Worm (Caenorhabditis elegans) whole organism, L3 larva: ENCODE measurements around the gene nhr-188.

Experiments used
- ZK546.5 ChIP-seq: sonication (generic microtip); optimal IDR thresholded peaks from 2 replicates; lab custom pipeline; 2017; ENCODE audit warnings: missing biosample characterization, missing genetic modification characterization
- ama-1 ChIP-seq: fragments of 150-350 bp; optimal IDR thresholded peaks from 2 replicates; lab custom pipeline; 2018
- ceh-16 ChIP-seq: sonication (generic microtip); optimal IDR thresholded peaks from 2 replicates; lab custom pipeline; 2017; ENCODE audit warnings: missing biosample characterization, missing genetic modification characterization
- ceh-82 ChIP-seq: fragments of 150-350 bp; optimal IDR thresholded peaks from 2 replicates; lab custom pipeline; 2014; ENCODE audit warnings: missing biosample characterization, missing genetic modification characterization
- ceh-9 ChIP-seq: sonication (generic microtip); optimal IDR thresholded peaks from 2 replicates; lab custom pipeline; 2018; ENCODE audit warnings: missing biosample characterization, missing genetic modification characterization
- egl-5 ChIP-seq: fragments of 150-350 bp; optimal IDR thresholded peaks from 2 replicates; lab custom pipeline; 2017; ENCODE audit warnings: missing biosample characterization, missing genetic modification reagents, missing genetic modification characterization, inconsistent platforms
- elt-1 ChIP-seq: fragments of 150-350 bp; optimal IDR thresholded peaks from 2 replicates; lab custom pipeline; 2014; ENCODE audit warnings: missing biosample characterization, missing genetic modification characterization
- elt-2 ChIP-seq: sonication (generic microtip); optimal IDR thresholded peaks from 2 replicates; lab custom pipeline; 2016; ENCODE audit warnings: missing genetic modification reagents, mild to moderate bottlenecking, missing genetic modification characterization, missing compliant biosample characterization
- eor-1 ChIP-seq, 2 experiments: fragments of 150-350 bp; optimal IDR thresholded peaks; 2 replicates each; lab custom pipeline; 2014 to 2018; ENCODE audit warnings: missing biosample characterization in 2 of 2, missing genetic modification characterization in 2 of 2
- fkh-10 ChIP-seq: sonication (generic microtip); optimal IDR thresholded peaks from 2 replicates; lab custom pipeline; 2017; ENCODE audit warnings: missing biosample characterization, missing genetic modification reagents, missing genetic modification characterization
- hmg-11 ChIP-seq: sonication (generic microtip); optimal IDR thresholded peaks from 2 replicates; lab custom pipeline; 2016; ENCODE audit warnings: missing genetic modification characterization, missing compliant biosample characterization
- jun-1 ChIP-seq: fragments of 150-350 bp; optimal IDR thresholded peaks from 2 replicates; lab custom pipeline; 2014; ENCODE audit warnings: missing biosample characterization, missing genetic modification reagents, missing genetic modification characterization
- lin-15B ChIP-seq: fragments of 150-350 bp; optimal IDR thresholded peaks from 2 replicates; lab custom pipeline; 2014; ENCODE audit warnings: missing biosample characterization, missing genetic modification characterization
- lsy-12 ChIP-seq: sonication (generic microtip); optimal IDR thresholded peaks from 2 replicates; lab custom pipeline; 2016; ENCODE audit warnings: mild to moderate bottlenecking, missing genetic modification characterization, missing compliant biosample characterization
- mdl-1 ChIP-seq: fragments of 150-350 bp; optimal IDR thresholded peaks from 2 replicates; lab custom pipeline; 2014; ENCODE audit warnings: missing biosample characterization, missing genetic modification characterization
- mml-1 ChIP-seq: fragments of 150-350 bp; sonication (generic microtip); optimal IDR thresholded peaks from 3 replicates; lab custom pipeline; 2014; ENCODE audit warnings: missing biosample characterization, missing genetic modification characterization
- nfya-1 ChIP-seq: sonication (generic microtip); optimal IDR thresholded peaks from 2 replicates; lab custom pipeline; 2017; ENCODE audit warnings: missing genetic modification characterization, mild to moderate bottlenecking, missing compliant biosample characterization, antibody characterized with exemption, moderate library complexity; ENCODE audit not compliant: insufficient read depth
- nhr-11 ChIP-seq: fragments of 150-350 bp; optimal IDR thresholded peaks from 2 replicates; lab custom pipeline; 2014; ENCODE audit warnings: missing biosample characterization, missing genetic modification characterization
- nhr-23 ChIP-seq: fragments of 150-350 bp; optimal IDR thresholded peaks from 2 replicates; lab custom pipeline; 2014; ENCODE audit warnings: missing biosample characterization, missing genetic modification reagents, missing genetic modification characterization
- nhr-237 ChIP-seq: fragments of 150-350 bp; optimal IDR thresholded peaks from 2 replicates; lab custom pipeline; 2014; ENCODE audit warnings: missing biosample characterization, missing genetic modification characterization
- nhr-28 ChIP-seq: fragments of 150-350 bp; optimal IDR thresholded peaks from 2 replicates; lab custom pipeline; 2014; ENCODE audit warnings: missing biosample characterization, missing genetic modification characterization
- nhr-67 ChIP-seq: fragments of 150-350 bp; optimal IDR thresholded peaks from 2 replicates; lab custom pipeline; 2014; ENCODE audit warnings: missing biosample characterization, missing genetic modification characterization
- nhr-77 ChIP-seq: fragments of 150-350 bp; optimal IDR thresholded peaks from 2 replicates; lab custom pipeline; 2014; ENCODE audit warnings: missing biosample characterization, missing genetic modification characterization
- pha-4 ChIP-seq: fragments of 150-350 bp; optimal IDR thresholded peaks from 2 replicates; lab custom pipeline; 2014; ENCODE audit warnings: missing biosample characterization, missing genetic modification reagents, missing genetic modification characterization
- pqm-1 ChIP-seq: fragments of 150-350 bp; optimal IDR thresholded peaks from 2 replicates; lab custom pipeline; 2017; ENCODE audit warnings: missing biosample characterization, missing genetic modification characterization, inconsistent platforms
- sea-2 ChIP-seq: fragments of 150-350 bp; sonication (generic microtip); optimal IDR thresholded peaks from 4 replicates; lab custom pipeline; 2014; ENCODE audit warnings: missing biosample characterization, missing genetic modification reagents, missing genetic modification characterization
- tbx-2 ChIP-seq: sonication (generic microtip); optimal IDR thresholded peaks from 2 replicates; lab custom pipeline; 2016; ENCODE audit warnings: mild to moderate bottlenecking, missing genetic modification characterization, missing compliant biosample characterization
- ztf-4 ChIP-seq: fragments of 150-350 bp; optimal IDR thresholded peaks from 2 replicates; lab custom pipeline; 2014; ENCODE audit warnings: missing biosample characterization, missing genetic modification characterization

nhr-188 gene

ce11 chrV:3855916-3856315, 1.7 kb downstream of the nhr-188 start:
- no peak for TF ChIP-seq jun-1 (tag; lab: Kevin White, UChicago)
- no peak for TF ChIP-seq nfya-1 (tag; lab: Kevin White, UChicago)
- no peak for TF ChIP-seq fkh-10 (GFP tag; lab: Kevin White, UChicago)
- no peak for TF ChIP-seq nhr-67
- no peak for TF ChIP-seq ZK546.5 (tag; lab: Kevin White, UChicago)
- TF ChIP-seq, all 47 proteins: peak for 0

DNA sequence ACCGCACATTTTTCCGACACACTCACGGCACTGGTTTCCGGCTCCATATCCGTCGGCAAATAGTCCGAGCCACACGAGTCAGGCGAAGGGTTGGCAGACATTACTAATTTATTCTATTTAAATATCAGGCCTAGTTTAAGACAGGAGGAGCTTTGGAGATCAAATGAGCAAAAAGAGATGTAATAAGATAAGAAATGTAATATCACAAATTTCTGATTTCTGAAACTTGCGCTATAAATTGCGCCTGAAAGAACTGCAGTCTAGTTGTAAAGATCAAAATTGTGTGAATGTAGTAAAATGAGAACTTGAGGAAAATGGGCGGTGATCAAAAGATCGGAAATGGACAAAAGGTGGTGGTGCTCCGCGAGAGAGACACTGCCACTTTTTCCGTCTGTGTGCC, 2.8 kb downstream of the nhr-188 start, which contains the start of gene nhr-186:
Gene nhr-186 (minus strand): TSS at position 101 of the 400 bp plus-strand sequence.
- TF ChIP-seq lsy-12 (tag; lab: Kevin White, UChicago): no peak
- no peak for TF ChIP-seq mml-1 (tag; lab: Kevin White, UChicago)
- no peak for TF ChIP-seq nhr-11
- no peak for TF ChIP-seq nhr-237 (tag; lab: Kevin White, UChicago)
- TF ChIP-seq, all 47 proteins: peak for 0

DNA sequence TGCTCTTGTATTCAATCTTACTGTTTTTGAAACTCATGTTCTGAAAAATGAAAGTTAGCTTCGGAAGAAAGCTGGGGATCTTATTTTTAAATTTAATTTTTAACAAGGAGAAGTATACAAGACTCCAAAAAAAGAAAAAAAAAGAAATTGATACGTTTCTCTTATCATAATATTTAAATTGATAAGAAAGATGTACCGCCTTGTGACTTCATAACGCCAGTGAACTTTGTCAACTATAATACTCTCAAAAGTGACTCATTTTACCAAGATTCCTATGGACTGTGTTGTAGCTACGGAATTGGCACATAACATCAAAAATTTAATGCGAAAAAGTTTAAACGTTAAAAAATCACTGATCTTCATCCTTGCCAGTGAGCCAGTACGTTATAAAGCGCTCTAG, 5.9 kb downstream of the nhr-188 start:
- no peak for TF ChIP-seq nhr-77 (tag; lab: Kevin White, UChicago)
- no peak for TF ChIP-seq ceh-9 (tag; lab: Kevin White, UChicago)
- TF ChIP-seq pqm-1 (tag; lab: Kevin White, UChicago): peak; percentile 79
- no peak for TF ChIP-seq sea-2 (GFP tag; lab: Kevin White, UChicago)
- TF ChIP-seq lin-15B (tag; lab: Kevin White, UChicago): no peak
- no peak for TF ChIP-seq mml-1 (tag; lab: Kevin White, UChicago)
- peak; percentile 81 for TF ChIP-seq elt-2
- TF ChIP-seq jun-1 (tag; lab: Kevin White, UChicago): peak; percentile 26
- peak; percentile 19 for TF ChIP-seq pha-4 (tag; lab: Kevin White, UChicago)
- no peak for TF ChIP-seq ztf-4 (tag; lab: Kevin White, UChicago)
- no peak for TF ChIP-seq nhr-23 (tag; lab: Kevin White, UChicago)
- no peak for TF ChIP-seq ZK546.5 (tag; lab: Kevin White, UChicago)
- no peak for TF ChIP-seq mdl-1 (tag; lab: Kevin White, UChicago)
- no peak for TF ChIP-seq lsy-12 (tag; lab: Kevin White, UChicago)
- no peak for TF ChIP-seq ama-1
- TF ChIP-seq ceh-16 (tag; lab: Kevin White, UChicago): no peak
- TF ChIP-seq tbx-2 (tag; lab: Kevin White, UChicago): no peak
- TF ChIP-seq nhr-28 (tag; lab: Kevin White, UChicago): no peak

- no peak for TF ChIP-seq nhr-28 (tag; lab: Kevin White, UChicago)
- TF ChIP-seq hmg-11 (tag; lab: Kevin White, UChicago): no peak
- TF ChIP-seq mdl-1 (tag; lab: Kevin White, UChicago): no peak
- TF ChIP-seq, all 47 proteins: peak for 0
These were observed 10.4 kb downstream of the nhr-188 start, which contains the start of gene nhr-185 for ce11 chrV:3847268-3847667. Gene nhr-185 (minus strand): TSS chrV:3847368.

DNA sequence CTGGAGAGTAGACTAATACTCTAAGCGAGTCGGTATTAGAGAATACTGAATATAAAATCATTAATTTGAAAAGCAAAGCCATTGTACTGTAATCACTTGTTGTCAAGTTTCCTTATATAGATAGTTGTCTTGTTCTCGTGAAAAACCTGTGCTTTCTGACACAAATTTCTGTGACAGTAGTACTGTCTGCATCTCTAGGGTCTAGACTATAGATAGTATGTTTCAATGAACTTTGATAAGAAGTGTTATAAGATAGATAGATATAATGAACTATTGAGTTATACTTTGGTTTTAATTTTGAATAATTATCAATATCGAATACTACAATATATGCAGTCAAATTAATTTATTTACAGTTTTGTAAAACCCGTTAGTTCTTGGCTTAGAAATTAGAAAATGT, 13.7 kb downstream of the nhr-188 start, which contains the start of gene ugt-32:
Gene ugt-32 (minus strand): TSS at position 82 of the 400 bp plus-strand sequence.
- TF ChIP-seq elt-2 (peak; percentile 7), ama-1 (no peak), eor-1 (tag; optimal IDR thresholded peaks at IDR 0.05; lab: Kevin White, UChicago) (no peak), sea-2 (GFP tag; lab: Kevin White, UChicago) (no peak), nhr-28 (tag; lab: Kevin White, UChicago) (no peak), ztf-4 (tag; lab: Kevin White, UChicago) (no peak), jun-1 (tag; lab: Kevin White, UChicago) (no peak), ceh-16 (tag; lab: Kevin White, UChicago) (no peak), egl-5 (tag; lab: Kevin White, UChicago) (no peak), nhr-237 (tag; lab: Kevin White, UChicago) (no peak), pqm-1 (tag; lab: Kevin White, UChicago) (peak; percentile 85)
- TF ChIP-seq, all 47 proteins: peak for 2

- TF ChIP-seq pqm-1 (tag; lab: Kevin White, UChicago) (peak; percentile 20), ceh-16 (tag; lab: Kevin White, UChicago) (no peak)
These were observed 16.2 kb downstream of the nhr-188 start for ce11 chrV:3841462-3841861.

- TF ChIP-seq nfya-1 (tag; lab: Kevin White, UChicago) (peak; percentile 55), elt-1 (tag; lab: Kevin White, UChicago) (no peak), ZK546.5 (tag; lab: Kevin White, UChicago) (no peak), ceh-82 (tag; lab: Kevin White, UChicago) (no peak), nhr-67 (no peak), jun-1 (tag; lab: Kevin White, UChicago) (no peak)
These were observed 25.0 kb downstream of the nhr-188 start for ce11 chrV:3832661-3833060.
